Worm (Caenorhabditis elegans) whole organism, L1 larva: ENCODE data around the gene him-3.
A peak's percentile ranks its signal among the peaks of the same experiment; 100 is the strongest.

Experiments used
- C16A3.4 ChIP-seq: fragments of 150-350 bp; optimal IDR thresholded peaks from 2 replicates; lab custom pipeline; 2014; ENCODE audit warnings: missing biosample characterization, missing genetic modification characterization
- aha-1 ChIP-seq: fragments of 150-350 bp; optimal IDR thresholded peaks from 2 replicates; lab custom pipeline; 2014; ENCODE audit warnings: missing biosample characterization, missing genetic modification characterization
- blmp-1 ChIP-seq: fragments of 150-350 bp; optimal IDR thresholded peaks from 2 replicates; lab custom pipeline; 2014; ENCODE audit warnings: missing biosample characterization, missing genetic modification characterization
- ceh-8 ChIP-seq: fragments of 200-800 bp; sonication (Bioruptor generic); optimal IDR thresholded peaks from 2 replicates; lab custom pipeline; 2018; ENCODE audit warnings: mild to moderate bottlenecking, missing genetic modification characterization, moderate library complexity, missing compliant biosample characterization
- ceh-82 ChIP-seq, 3 experiments: fragments of 150-350 bp in 1 of 3; sonication (generic microtip) in 2 of 3; optimal IDR thresholded peaks; 2 replicates each; lab custom pipeline; 2014 to 2017; ENCODE audit warnings: missing biosample characterization in 3 of 3, missing genetic modification characterization in 3 of 3
- dpl-1 ChIP-seq, 3 experiments: fragments of 150-350 bp in 2 of 3; sonication (generic microtip) in 1 of 3; optimal IDR thresholded peaks; 2 replicates each; lab custom pipeline; 2014 to 2017; ENCODE audit warnings: missing biosample characterization in 3 of 3, missing genetic modification characterization in 3 of 3, missing genetic modification reagents in 3 of 3
- dsc-1 ChIP-seq: sonication (generic microtip); optimal IDR thresholded peaks from 2 replicates; lab custom pipeline; 2016; ENCODE audit warnings: mild to moderate bottlenecking, missing genetic modification characterization, missing compliant biosample characterization
- efl-1 ChIP-seq, 4 experiments: fragments of 150-350 bp; optimal IDR thresholded peaks in 3 of 4; peaks in 1 of 4; 1 replicate in 1 of 4; 2 replicates in 3 of 4; lab custom pipeline; 2014; ENCODE audit warnings: missing biosample characterization in 2 of 4, missing genetic modification characterization in 2 of 4, missing genetic modification reagents in 2 of 4
- egl-13 ChIP-seq: sonication (generic microtip); optimal IDR thresholded peaks from 2 replicates; lab custom pipeline; 2016; ENCODE audit warnings: missing genotype, missing genetic modification reagents, missing genetic modification characterization, missing compliant biosample characterization
- elt-2 ChIP-seq: sonication (generic microtip); optimal IDR thresholded peaks from 2 replicates; lab custom pipeline; 2016; ENCODE audit warnings: missing genetic modification characterization, mild to moderate bottlenecking, inconsistent platforms, missing compliant biosample characterization, missing genetic modification reagents
- elt-3 ChIP-seq, 6 experiments: fragments of 150-350 bp in 1 of 6; sonication (generic microtip); optimal IDR thresholded peaks; 2 replicates each; lab custom pipeline; 2017 to 2018; ENCODE audit warnings: missing biosample characterization in 6 of 6, missing genetic modification characterization in 6 of 6, inconsistent platforms in 1 of 6
- fkh-8 ChIP-seq: sonication (generic microtip); optimal IDR thresholded peaks from 2 replicates; lab custom pipeline; 2016; ENCODE audit warnings: mild to moderate bottlenecking, missing genetic modification characterization, missing compliant biosample characterization
- irx-1 ChIP-seq: sonication (generic microtip); optimal IDR thresholded peaks from 2 replicates; lab custom pipeline; 2016; ENCODE audit warnings: missing genetic modification characterization, missing compliant biosample characterization
- isw-1 ChIP-seq: fragments of 200-800 bp; sonication (Bioruptor generic); IDR thresholded peaks from 2 replicates; pipeline ENCODE4 v1.3.6; 2022; ENCODE audit warnings: missing genetic modification characterization, missing compliant biosample characterization
- jun-1 ChIP-seq: fragments of 150-350 bp; optimal IDR thresholded peaks from 2 replicates; lab custom pipeline; 2014; ENCODE audit warnings: missing biosample characterization, missing genetic modification reagents, missing genetic modification characterization
- lin-13 ChIP-seq: fragments of 150-350 bp; optimal IDR thresholded peaks from 2 replicates; lab custom pipeline; 2014; ENCODE audit warnings: missing biosample characterization, missing genetic modification reagents, missing genetic modification characterization
- lin-14 ChIP-seq: fragments of 200-800 bp; sonication (Bioruptor generic); optimal IDR thresholded peaks from 2 replicates; lab custom pipeline; 2018; ENCODE audit warnings: mild to moderate bottlenecking, missing genetic modification characterization, moderate library complexity, missing compliant biosample characterization
- lin-35 ChIP-seq, 2 experiments: fragments of 150-350 bp; optimal IDR thresholded peaks; 2 replicates each; lab custom pipeline; 2014; ENCODE audit warnings: missing biosample characterization in 2 of 2, missing genetic modification characterization in 2 of 2, missing genetic modification reagents in 2 of 2
- lin-39 ChIP-seq: fragments of 150-350 bp; optimal IDR thresholded peaks from 2 replicates; lab custom pipeline; 2014; ENCODE audit warnings: missing biosample characterization, missing genetic modification reagents, missing genetic modification characterization
- lsy-2 ChIP-seq, 2 experiments: fragments of 150-350 bp; optimal IDR thresholded peaks; 2 replicates each; lab custom pipeline; 2014; ENCODE audit warnings: missing biosample characterization in 2 of 2, missing genetic modification characterization in 2 of 2
- mdl-1 ChIP-seq, 2 experiments: fragments of 150-350 bp; optimal IDR thresholded peaks; 2 replicates each; lab custom pipeline; 2014 to 2017; ENCODE audit warnings: missing biosample characterization in 2 of 2, missing genetic modification characterization in 2 of 2, inconsistent platforms in 1 of 2
- mep-1 ChIP-seq: fragments of 150-350 bp; optimal IDR thresholded peaks from 2 replicates; lab custom pipeline; 2014; ENCODE audit warnings: missing biosample characterization, missing genetic modification characterization
- nhr-20 ChIP-seq: sonication (generic microtip); optimal IDR thresholded peaks from 2 replicates; lab custom pipeline; 2016; ENCODE audit warnings: mild to moderate bottlenecking, missing genetic modification characterization, missing compliant biosample characterization
- nhr-237 ChIP-seq: fragments of 150-350 bp; optimal IDR thresholded peaks from 2 replicates; lab custom pipeline; 2014; ENCODE audit warnings: missing biosample characterization, missing genetic modification characterization
- nhr-47 ChIP-seq: sonication (generic microtip); optimal IDR thresholded peaks from 2 replicates; lab custom pipeline; 2016; ENCODE audit warnings: mild to moderate bottlenecking, missing genetic modification characterization, moderate library complexity, missing compliant biosample characterization
- nhr-71 ChIP-seq: sonication (generic microtip); optimal IDR thresholded peaks from 2 replicates; lab custom pipeline; 2016; ENCODE audit warnings: mild to moderate bottlenecking, missing genetic modification characterization, moderate library complexity, missing compliant biosample characterization
- nhr-76 ChIP-seq: sonication (generic microtip); optimal IDR thresholded peaks from 2 replicates; lab custom pipeline; 2017; ENCODE audit warnings: missing biosample characterization, missing genetic modification characterization
- nhr-85 ChIP-seq: sonication (generic microtip); peaks from one replicate; lab custom pipeline; 2016; ENCODE audit warnings: missing genetic modification characterization, inconsistent platforms, missing compliant biosample characterization
- skn-1 ChIP-seq: fragments of 150-350 bp; optimal IDR thresholded peaks from 2 replicates; lab custom pipeline; 2014; ENCODE audit warnings: missing biosample characterization, missing genetic modification characterization
- snpc-4 ChIP-seq: fragments of 150-350 bp; optimal IDR thresholded peaks from 2 replicates; lab custom pipeline; 2014; ENCODE audit warnings: missing biosample characterization, missing genetic modification characterization
- snu-23 ChIP-seq: sonication (generic microtip); optimal IDR thresholded peaks from 2 replicates; lab custom pipeline; 2016; ENCODE audit warnings: missing genetic modification characterization, missing compliant biosample characterization
- sup-37 ChIP-seq: fragments of 200-800 bp; sonication (Bioruptor generic); optimal IDR thresholded peaks from 2 replicates; lab custom pipeline; 2018; ENCODE audit warnings: mild to moderate bottlenecking, missing genetic modification characterization, missing compliant biosample characterization
- swsn-7 ChIP-seq: sonication (generic microtip); optimal IDR thresholded peaks from 2 replicates; lab custom pipeline; 2016; ENCODE audit warnings: missing genetic modification characterization, missing compliant biosample characterization
- tbx-2 ChIP-seq: sonication (generic microtip); optimal IDR thresholded peaks from 2 replicates; lab custom pipeline; 2016; ENCODE audit warnings: missing genetic modification characterization, missing compliant biosample characterization
- tlp-1 ChIP-seq: fragments of 150-350 bp; optimal IDR thresholded peaks from 2 replicates; lab custom pipeline; 2014; ENCODE audit warnings: missing biosample characterization, missing genetic modification characterization
- unc-62 ChIP-seq: fragments of 150-350 bp; optimal IDR thresholded peaks from 2 replicates; lab custom pipeline; 2014; ENCODE audit warnings: missing biosample characterization, missing genetic modification reagents, missing genetic modification characterization
- unc-86 ChIP-seq: sonication (generic microtip); optimal IDR thresholded peaks from 2 replicates; lab custom pipeline; 2016; ENCODE audit warnings: missing genetic modification characterization, missing compliant biosample characterization
- vab-15 ChIP-seq: sonication (generic microtip); optimal IDR thresholded peaks from 2 replicates; lab custom pipeline; 2017; ENCODE audit warnings: missing genotype, mild to moderate bottlenecking, missing genetic modification characterization, missing compliant biosample characterization
- xbp-1 ChIP-seq: sonication (generic microtip); optimal IDR thresholded peaks from 2 replicates; lab custom pipeline; 2016; ENCODE audit warnings: missing genetic modification characterization, missing compliant biosample characterization
- zag-1 ChIP-seq: fragments of 150-350 bp; optimal IDR thresholded peaks from 2 replicates; lab custom pipeline; 2014; ENCODE audit warnings: missing biosample characterization, missing genetic modification characterization
- ztf-4 ChIP-seq: fragments of 150-350 bp; optimal IDR thresholded peaks from 2 replicates; lab custom pipeline; 2014; ENCODE audit warnings: missing biosample characterization, missing genetic modification characterization

him-3 gene

ce11 chrIV:7016502-7016901 lies 39.2 kb downstream of the him-3 start:
- TF ChIP-seq lin-39 (tag; lab: Kevin White, UChicago) (no peak), aha-1 (tag; lab: Kevin White, UChicago) (no peak), dpl-1 (GFP tag; optimal IDR thresholded peaks at IDR 0.05; lab: Kevin White, UChicago) (peak; percentile 19 to 34 (median 20)), efl-1 (optimal IDR thresholded peaks at IDR 0.05; lab: Kevin White, UChicago) (peak; percentile 52 to 55), efl-1 (GFP tag; optimal IDR thresholded peaks at IDR 0.05 in 1 of 2; lab: Kevin White, UChicago) (peak; percentile 13 to 75), elt-3 (tag; optimal IDR thresholded peaks at IDR 0.05; lab: Kevin White, UChicago) (peak in 1 of 6 experiments; percentile 44), blmp-1 (peak; percentile 35), mep-1 (tag; lab: Kevin White, UChicago) (peak; percentile 67), tbx-2 (peak; percentile 40), fkh-8 (tag; lab: Kevin White, UChicago) (peak; percentile 62), nhr-237 (tag; lab: Kevin White, UChicago) (no peak), zag-1 (no peak), nhr-20 (tag; lab: Kevin White, UChicago) (peak; percentile 42), lin-35 (GFP tag; optimal IDR thresholded peaks at IDR 0.05; lab: Kevin White, UChicago) (peak; percentile 27 to 44), snpc-4 (tag; lab: Kevin White, UChicago) (peak; percentile 12), dsc-1 (tag; lab: Kevin White, UChicago) (peak; percentile 45), unc-86 (tag; lab: Kevin White, UChicago) (peak; percentile 50), ztf-4 (tag; lab: Kevin White, UChicago) (peak; percentile 10), nhr-71 (tag; lab: Kevin White, UChicago) (peak; percentile 67), elt-2 (tag; lab: Kevin White, UChicago) (peak; percentile 30), lsy-2 (tag; optimal IDR thresholded peaks at IDR 0.05; lab: Kevin White, UChicago) (peak; percentile 41 to 62), mdl-1 (tag; optimal IDR thresholded peaks at IDR 0.05; lab: Kevin White, UChicago) (peak in 1 of 2 experiments; percentile 32), lin-14 (peak; percentile 86), unc-62 (no peak), skn-1 (peak; percentile 44), snu-23 (GFP tag; lab: Kevin White, UChicago) (peak; percentile 60), nhr-85 (tag; lab: Kevin White, UChicago) (peak; percentile 83), xbp-1 (peak; percentile 0), swsn-7 (peak; percentile 48), sup-37 (no peak), lin-13 (GFP tag; lab: Kevin White, UChicago) (peak; percentile 40), egl-13 (tag; lab: Kevin White, UChicago) (no peak), C16A3.4 (tag; lab: Kevin White, UChicago) (peak; percentile 9), jun-1 (tag; lab: Kevin White, UChicago) (peak; percentile 49), nhr-47 (peak; percentile 65), ceh-8 (no peak), nhr-76 (tag; lab: Kevin White, UChicago) (no peak), irx-1 (peak; percentile 44), ceh-82 (tag; optimal IDR thresholded peaks at IDR 0.05; lab: Kevin White, UChicago) (peak in 1 of 3 experiments; percentile 29), isw-1 (GFP tag; lab: Robert Waterston, UW) (peak; percentile 25; the same call in 1 of the 2 replicates), tlp-1 (no peak)
- TF ChIP-seq, all 84 proteins: peak for 30

- no peak for TF ChIP-seq mdl-1 (tag; optimal IDR thresholded peaks at IDR 0.05; lab: Kevin White, UChicago)
- no peak for TF ChIP-seq vab-15 (tag; lab: Kevin White, UChicago)
- TF ChIP-seq efl-1 (optimal IDR thresholded peaks at IDR 0.05; lab: Kevin White, UChicago) = no peak
- TF ChIP-seq efl-1 (GFP tag; optimal IDR thresholded peaks at IDR 0.05 in 1 of 2; lab: Kevin White, UChicago) = no peak
Measured at ce11 chrIV:7017123-7017674, 39.9 kb downstream of the him-3 start, which contains the start of gene gldi-4. Gene gldi-4 (plus strand): TSS chrIV:7017624.
